Worm (Caenorhabditis elegans) whole organism, L2 larva: ENCODE measurements around the gene spe-39.

ENCODE experiments used
- Y55F3AM.14 ChIP-seq: fragments of 200-800 bp; sonication (Bioruptor generic); optimal IDR thresholded peaks from 2 replicates; lab custom pipeline; 2018; ENCODE audit warnings: mild to moderate bottlenecking, missing genetic modification characterization, missing compliant biosample characterization
- aly-2 ChIP-seq: fragments of 150-350 bp; optimal IDR thresholded peaks from 2 replicates; lab custom pipeline; 2014; ENCODE audit warnings: missing biosample characterization, missing genetic modification characterization
- egl-27 ChIP-seq: sonication (generic microtip); optimal IDR thresholded peaks from 3 replicates; lab custom pipeline; 2017; ENCODE audit warnings: missing biosample characterization, missing genetic modification reagents, missing genetic modification characterization
- lin-39 ChIP-seq: fragments of 150-350 bp; optimal IDR thresholded peaks from 2 replicates; lab custom pipeline; 2014; ENCODE audit warnings: missing biosample characterization, missing genetic modification reagents, missing genetic modification characterization
- nhr-11 ChIP-seq: fragments of 150-350 bp; optimal IDR thresholded peaks from 2 replicates; lab custom pipeline; 2014; ENCODE audit warnings: missing biosample characterization, missing genetic modification characterization
- ztf-11 ChIP-seq: sonication (generic microtip); optimal IDR thresholded peaks from 2 replicates; lab custom pipeline; 2017; ENCODE audit warnings: missing biosample characterization, missing genetic modification characterization

DNA sequence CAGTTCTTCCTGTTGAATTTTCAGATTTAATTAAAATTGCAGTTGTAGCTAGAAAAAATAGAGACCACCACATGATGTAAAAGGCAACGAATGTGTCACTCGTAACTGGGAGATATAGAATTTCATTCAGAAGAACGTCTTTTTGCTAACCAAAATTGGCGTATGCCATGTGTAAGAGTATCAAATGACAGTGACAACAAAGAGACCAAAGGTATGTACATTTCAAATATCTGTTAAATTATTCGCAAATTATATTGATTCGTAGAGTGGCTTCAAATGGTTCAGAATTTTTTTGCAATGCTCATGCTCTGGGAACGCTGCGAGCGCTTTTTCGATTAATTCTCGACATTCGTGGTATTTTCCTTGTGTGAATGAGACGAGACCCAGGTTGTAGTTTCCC, 22.9 kb upstream of the spe-39 start, which contains the start of gene T25F10.4:
- TF ChIP-seq lin-39 (tag; lab: Kevin White, UChicago): no peak
- TF ChIP-seq nhr-11 (tag; lab: Kevin White, UChicago): no peak
- no peak for TF ChIP-seq egl-27 (tag; lab: Kevin White, UChicago)
- no peak for TF ChIP-seq ztf-11 (tag; lab: Kevin White, UChicago)
- no peak for TF ChIP-seq aly-2 (tag; lab: Kevin White, UChicago)
- no peak for TF ChIP-seq Y55F3AM.14 (GFP tag; lab: Kevin White, UChicago)
